Worm (Caenorhabditis elegans) whole organism, L3 larva: ENCODE measurements around the gene ctsa-2.

Source experiments
- ZK546.5 ChIP-seq: sonication (generic microtip); optimal IDR thresholded peaks from 2 replicates; lab custom pipeline; 2017; ENCODE audit warnings: missing biosample characterization, missing genetic modification characterization
- aly-2 ChIP-seq: fragments of 150-350 bp; optimal IDR thresholded peaks from 2 replicates; lab custom pipeline; 2014; ENCODE audit warnings: missing biosample characterization, missing genetic modification characterization
- ama-1 ChIP-seq: fragments of 150-350 bp; optimal IDR thresholded peaks from 2 replicates; lab custom pipeline; 2018
- ceh-16 ChIP-seq: sonication (generic microtip); optimal IDR thresholded peaks from 2 replicates; lab custom pipeline; 2017; ENCODE audit warnings: missing biosample characterization, missing genetic modification characterization
- ceh-28 ChIP-seq: fragments of 150-350 bp; optimal IDR thresholded peaks from 2 replicates; lab custom pipeline; 2014; ENCODE audit warnings: missing biosample characterization, missing genetic modification reagents, missing genetic modification characterization
- ceh-82 ChIP-seq: fragments of 150-350 bp; optimal IDR thresholded peaks from 2 replicates; lab custom pipeline; 2014; ENCODE audit warnings: missing biosample characterization, missing genetic modification characterization
- ceh-9 ChIP-seq: sonication (generic microtip); optimal IDR thresholded peaks from 2 replicates; lab custom pipeline; 2018; ENCODE audit warnings: missing biosample characterization, missing genetic modification characterization
- daf-12 ChIP-seq: fragments of 150-350 bp; optimal IDR thresholded peaks from 2 replicates; lab custom pipeline; 2014; ENCODE audit warnings: missing biosample characterization, missing genetic modification reagents, missing genetic modification characterization
- egl-27 ChIP-seq: sonication (generic microtip); optimal IDR thresholded peaks from 4 replicates; lab custom pipeline; 2017; ENCODE audit warnings: missing biosample characterization, missing genetic modification reagents, missing genetic modification characterization
- elt-1 ChIP-seq: fragments of 150-350 bp; optimal IDR thresholded peaks from 2 replicates; lab custom pipeline; 2014; ENCODE audit warnings: missing biosample characterization, missing genetic modification characterization
- elt-2 ChIP-seq: sonication (generic microtip); optimal IDR thresholded peaks from 2 replicates; lab custom pipeline; 2016; ENCODE audit warnings: missing genetic modification reagents, mild to moderate bottlenecking, missing genetic modification characterization, missing compliant biosample characterization
- eor-1 ChIP-seq, 2 experiments: fragments of 150-350 bp; optimal IDR thresholded peaks; 2 replicates each; lab custom pipeline; 2014 to 2018; ENCODE audit warnings: missing biosample characterization in 2 of 2, missing genetic modification characterization in 2 of 2
- fkh-10 ChIP-seq: sonication (generic microtip); optimal IDR thresholded peaks from 2 replicates; lab custom pipeline; 2017; ENCODE audit warnings: missing biosample characterization, missing genetic modification reagents, missing genetic modification characterization
- fkh-2 ChIP-seq: fragments of 150-350 bp; optimal IDR thresholded peaks from 2 replicates; lab custom pipeline; 2014; ENCODE audit warnings: missing biosample characterization, missing genetic modification reagents, missing genetic modification characterization
- hmg-11 ChIP-seq: sonication (generic microtip); optimal IDR thresholded peaks from 2 replicates; lab custom pipeline; 2016; ENCODE audit warnings: missing genetic modification characterization, missing compliant biosample characterization
- jun-1 ChIP-seq: fragments of 150-350 bp; optimal IDR thresholded peaks from 2 replicates; lab custom pipeline; 2014; ENCODE audit warnings: missing biosample characterization, missing genetic modification reagents, missing genetic modification characterization
- lin-15B ChIP-seq: fragments of 150-350 bp; optimal IDR thresholded peaks from 2 replicates; lab custom pipeline; 2014; ENCODE audit warnings: missing biosample characterization, missing genetic modification characterization
- lsy-12 ChIP-seq: sonication (generic microtip); optimal IDR thresholded peaks from 2 replicates; lab custom pipeline; 2016; ENCODE audit warnings: mild to moderate bottlenecking, missing genetic modification characterization, missing compliant biosample characterization
- mdl-1 ChIP-seq: fragments of 150-350 bp; optimal IDR thresholded peaks from 2 replicates; lab custom pipeline; 2014; ENCODE audit warnings: missing biosample characterization, missing genetic modification characterization
- nfya-1 ChIP-seq: sonication (generic microtip); optimal IDR thresholded peaks from 2 replicates; lab custom pipeline; 2017; ENCODE audit warnings: missing genetic modification characterization, mild to moderate bottlenecking, missing compliant biosample characterization, antibody characterized with exemption, moderate library complexity; ENCODE audit not compliant: insufficient read depth
- nhr-12 ChIP-seq: fragments of 150-350 bp; optimal IDR thresholded peaks from 2 replicates; lab custom pipeline; 2014; ENCODE audit warnings: missing biosample characterization, missing genetic modification characterization
- nhr-23 ChIP-seq: fragments of 150-350 bp; optimal IDR thresholded peaks from 2 replicates; lab custom pipeline; 2014; ENCODE audit warnings: missing biosample characterization, missing genetic modification reagents, missing genetic modification characterization
- nhr-237 ChIP-seq: fragments of 150-350 bp; optimal IDR thresholded peaks from 2 replicates; lab custom pipeline; 2014; ENCODE audit warnings: missing biosample characterization, missing genetic modification characterization
- nhr-43 ChIP-seq: sonication (generic microtip); optimal IDR thresholded peaks from 2 replicates; lab custom pipeline; 2016; ENCODE audit warnings: mild to moderate bottlenecking, missing genetic modification characterization, missing compliant biosample characterization; ENCODE audit not compliant: poor library complexity, severe bottlenecking
- nhr-67 ChIP-seq: fragments of 150-350 bp; optimal IDR thresholded peaks from 2 replicates; lab custom pipeline; 2014; ENCODE audit warnings: missing biosample characterization, missing genetic modification characterization
- nhr-76 ChIP-seq: fragments of 150-350 bp; sonication (generic microtip); optimal IDR thresholded peaks from 5 replicates; lab custom pipeline; 2014; ENCODE audit warnings: missing biosample characterization, missing genetic modification characterization
- nhr-77 ChIP-seq: fragments of 150-350 bp; optimal IDR thresholded peaks from 2 replicates; lab custom pipeline; 2014; ENCODE audit warnings: missing biosample characterization, missing genetic modification characterization
- pqm-1 ChIP-seq: fragments of 150-350 bp; optimal IDR thresholded peaks from 2 replicates; lab custom pipeline; 2017; ENCODE audit warnings: missing biosample characterization, missing genetic modification characterization, inconsistent platforms
- sea-2 ChIP-seq: fragments of 150-350 bp; sonication (generic microtip); optimal IDR thresholded peaks from 4 replicates; lab custom pipeline; 2014; ENCODE audit warnings: missing biosample characterization, missing genetic modification reagents, missing genetic modification characterization
- skn-1 ChIP-seq: fragments of 150-350 bp; optimal IDR thresholded peaks from 2 replicates; lab custom pipeline; 2014; ENCODE audit warnings: missing biosample characterization, missing genetic modification characterization
- snpc-4 ChIP-seq: fragments of 150-350 bp; optimal IDR thresholded peaks from 2 replicates; lab custom pipeline; 2014; ENCODE audit warnings: missing biosample characterization, missing genetic modification characterization
- unc-62 ChIP-seq: fragments of 150-350 bp; sonication (generic microtip); optimal IDR thresholded peaks from 4 replicates; lab custom pipeline; 2014; ENCODE audit warnings: missing biosample characterization, missing genetic modification reagents, missing genetic modification characterization
- zag-1 ChIP-seq: fragments of 150-350 bp; optimal IDR thresholded peaks from 2 replicates; lab custom pipeline; 2014; ENCODE audit warnings: missing biosample characterization, missing genetic modification characterization

Gene ctsa-2

ce11 chrX:6378363-6378762, 52.0 kb downstream of the ctsa-2 start (continued):
- TF ChIP-seq unc-62 (GFP tag; lab: Kevin White, UChicago) (no peak), nhr-43 (tag; lab: Kevin White, UChicago) (peak; percentile 2), hmg-11 (tag; lab: Kevin White, UChicago) (peak; percentile 76), fkh-10 (GFP tag; lab: Kevin White, UChicago) (no peak), jun-1 (tag; lab: Kevin White, UChicago) (peak; percentile 28), snpc-4 (tag; lab: Kevin White, UChicago) (peak; percentile 34), fkh-2 (tag; lab: Kevin White, UChicago) (no peak), ceh-28 (tag; lab: Kevin White, UChicago) (no peak)

- TF ChIP-seq nhr-76 (tag; lab: Kevin White, UChicago) = no peak
- no peak for TF ChIP-seq nhr-67 (tag; lab: Kevin White, UChicago)
- peak; percentile 66 for TF ChIP-seq pqm-1
- no peak for TF ChIP-seq sea-2 (GFP tag; lab: Kevin White, UChicago)
- TF ChIP-seq nhr-12 = no peak
- TF ChIP-seq ceh-9 (tag; lab: Kevin White, UChicago) = no peak
- TF ChIP-seq daf-12 = no peak
- no peak for TF ChIP-seq snpc-4 (tag; lab: Kevin White, UChicago)
- TF ChIP-seq ceh-82 (tag; lab: Kevin White, UChicago) = no peak
- TF ChIP-seq elt-2 (tag; lab: Kevin White, UChicago) = peak; percentile 76
- TF ChIP-seq unc-62 (GFP tag; lab: Kevin White, UChicago) = no peak
Measured at ce11 chrX:6377634-6378288, 52.6 kb downstream of the ctsa-2 start, which contains the start of gene lmp-1. Gene lmp-1 (minus strand): TSS chrX:6377684.

ce11 chrX:6374451-6374850, 56.0 kb downstream of the ctsa-2 start, which contains the start of gene C03B1.1:
Gene C03B1.1 (plus strand): TSS chrX:6374751.
- TF ChIP-seq lsy-12 (tag; lab: Kevin White, UChicago) = no peak
- TF ChIP-seq elt-1 (tag; lab: Kevin White, UChicago) = no peak
- no peak for TF ChIP-seq nhr-237 (tag; lab: Kevin White, UChicago)
- no peak for TF ChIP-seq skn-1 (tag; lab: Kevin White, UChicago)
- TF ChIP-seq lin-15B (tag; lab: Kevin White, UChicago) = no peak

ce11 chrX:6373348-6373747, 57.1 kb downstream of the ctsa-2 start, which contains the start of gene C03B1.17:
Gene C03B1.17 (plus strand): TSS chrX:6373648.
- no peak for TF ChIP-seq eor-1 (tag; optimal IDR thresholded peaks at IDR 0.05; lab: Kevin White, UChicago)
- TF ChIP-seq zag-1 (tag; lab: Kevin White, UChicago) = no peak
- TF ChIP-seq ceh-82 (tag; lab: Kevin White, UChicago) = no peak
- TF ChIP-seq ama-1 (lab: Kevin White, UChicago) = no peak
- no peak for TF ChIP-seq ceh-16 (tag; lab: Kevin White, UChicago)
- no peak for TF ChIP-seq lsy-12 (tag; lab: Kevin White, UChicago)
- no peak for TF ChIP-seq nfya-1 (tag; lab: Kevin White, UChicago)
- no peak for TF ChIP-seq nhr-23 (tag; lab: Kevin White, UChicago)
- no peak for TF ChIP-seq ZK546.5 (tag; lab: Kevin White, UChicago)
- no peak for TF ChIP-seq aly-2 (tag; lab: Kevin White, UChicago)
- no peak for TF ChIP-seq nhr-77 (tag; lab: Kevin White, UChicago)
- no peak for TF ChIP-seq elt-2 (tag; lab: Kevin White, UChicago)
- no peak for TF ChIP-seq sea-2 (GFP tag; lab: Kevin White, UChicago)
- TF ChIP-seq egl-27 = no peak
- no peak for TF ChIP-seq ceh-28 (tag; lab: Kevin White, UChicago)
- no peak for TF ChIP-seq mdl-1 (tag; lab: Kevin White, UChicago)
- TF ChIP-seq, all 47 proteins: peak for 0
